Fruit fly (Drosophila melanogaster) whole organism, prepupa: Measurements from ENCODE around the gene CG32040.
A peak's percentile ranks its signal among the peaks of the same experiment; 100 is the strongest.

Source experiments
- Blimp-1 ChIP-seq: fragments of 200-800 bp; sonication (Bioruptor generic); optimal IDR thresholded peaks from 3 replicates; lab custom pipeline; 2017; ENCODE audit warnings: missing biosample characterization, missing genetic modification characterization, mild to moderate bottlenecking, moderate library complexity, missing genetic modification reagents
- CG10669 ChIP-seq: fragments of 200-800 bp; sonication (Bioruptor generic); optimal IDR thresholded peaks from 3 replicates; lab custom pipeline; 2018; ENCODE audit warnings: missing biosample characterization, mild to moderate bottlenecking, missing genetic modification characterization, moderate library complexity
- CG11762 ChIP-seq: fragments of 200-800 bp; sonication (Bioruptor generic); optimal IDR thresholded peaks from 3 replicates; lab custom pipeline; 2016; ENCODE audit warnings: missing biosample characterization, missing genetic modification characterization; ENCODE audit not compliant: insufficient read depth
- CG11902 ChIP-seq: fragments of 200-800 bp; sonication (Bioruptor generic); optimal IDR thresholded peaks from 3 replicates; lab custom pipeline; 2016; ENCODE audit warnings: missing biosample characterization, missing genetic modification characterization
- CG15336 ChIP-seq: fragments of 200-800 bp; sonication (Bioruptor generic); IDR thresholded peaks from 2 replicates; pipeline ENCODE4 v1.3.6; 2022; ENCODE audit warnings: missing biosample characterization, missing genetic modification characterization
- CG1621 ChIP-seq: fragments of 200-800 bp; sonication (Bioruptor generic); optimal IDR thresholded peaks from 3 replicates; lab custom pipeline; 2018; ENCODE audit warnings: missing biosample characterization, mild to moderate bottlenecking, missing genetic modification characterization
- CG16779 ChIP-seq: fragments of 200-800 bp; sonication (Bioruptor generic); optimal IDR thresholded peaks from 3 replicates; lab custom pipeline; 2017; ENCODE audit warnings: missing biosample characterization, mild to moderate bottlenecking, missing genetic modification characterization
- CG3032 ChIP-seq: fragments of 200-800 bp; optimal IDR thresholded peaks from 2 replicates; lab custom pipeline; 2019; ENCODE audit warnings: missing biosample characterization, mild to moderate bottlenecking, missing genetic modification characterization, moderate library complexity
- CG31627 ChIP-seq: fragments of 200-800 bp; sonication (Bioruptor generic); optimal IDR thresholded peaks from 3 replicates; lab custom pipeline; 2016; ENCODE audit warnings: missing biosample characterization, missing genetic modification characterization
- CG32006 ChIP-seq: fragments of 200-800 bp; sonication (Bioruptor generic); optimal IDR thresholded peaks from 3 replicates; lab custom pipeline; 2017; ENCODE audit warnings: missing biosample characterization, mild to moderate bottlenecking, missing genetic modification characterization
- CG34406 ChIP-seq: fragments of 200-800 bp; sonication (Bioruptor generic); optimal IDR thresholded peaks from 3 replicates; lab custom pipeline; 2016; ENCODE audit warnings: missing biosample characterization, missing genetic modification characterization
- CG3919 ChIP-seq: fragments of 200-800 bp; sonication (Bioruptor generic); optimal IDR thresholded peaks from 3 replicates; lab custom pipeline; 2016; ENCODE audit warnings: missing biosample characterization, missing genetic modification characterization
- CG6163 ChIP-seq: fragments of 200-800 bp; sonication (Bioruptor generic); IDR thresholded peaks from 3 replicates; pipeline ENCODE4 v1.3.6; 2022; ENCODE audit warnings: missing biosample characterization, missing genetic modification characterization
- CG6276 ChIP-seq: fragments of 200-800 bp; sonication (Bioruptor generic); optimal IDR thresholded peaks from 2 replicates; lab custom pipeline; 2017; ENCODE audit warnings: missing biosample characterization, mild to moderate bottlenecking, missing genetic modification characterization
- CG6792 ChIP-seq: fragments of 200-800 bp; sonication (Bioruptor generic); optimal IDR thresholded peaks from 3 replicates; lab custom pipeline; 2016; ENCODE audit warnings: missing biosample characterization, missing genetic modification characterization
- CG6808 ChIP-seq: fragments of 200-800 bp; sonication (Bioruptor generic); optimal IDR thresholded peaks from 3 replicates; lab custom pipeline; 2017; ENCODE audit warnings: missing biosample characterization, missing genetic modification characterization, mild to moderate bottlenecking, moderate library complexity, missing genetic modification reagents
- CG6854 ChIP-seq: fragments of 200-800 bp; sonication (Bioruptor generic); optimal IDR thresholded peaks from 2 replicates; lab custom pipeline; 2017; ENCODE audit warnings: missing biosample characterization, mild to moderate bottlenecking, missing genetic modification characterization
- CG7368 ChIP-seq: fragments of 200-800 bp; sonication (Bioruptor generic); optimal IDR thresholded peaks from 3 replicates; lab custom pipeline; 2016; ENCODE audit warnings: missing biosample characterization, missing genetic modification characterization
- CG8119 ChIP-seq: fragments of 200-800 bp; sonication (Bioruptor generic); IDR thresholded peaks from 3 replicates; pipeline ENCODE4 v1.3.6; 2022; ENCODE audit warnings: missing biosample characterization, missing genetic modification characterization
- CG8319 ChIP-seq: fragments of 200-800 bp; sonication (Bioruptor generic); optimal IDR thresholded peaks from 3 replicates; lab custom pipeline; 2016; ENCODE audit warnings: missing biosample characterization, missing genetic modification characterization
- CG8632 ChIP-seq: fragments of 200-800 bp; sonication (Bioruptor generic); optimal IDR thresholded peaks from 3 replicates; lab custom pipeline; 2016; ENCODE audit warnings: missing biosample characterization, missing genetic modification characterization
- CG9139 ChIP-seq: fragments of 200-800 bp; sonication (Bioruptor generic); optimal IDR thresholded peaks from 3 replicates; lab custom pipeline; 2017; ENCODE audit warnings: missing biosample characterization, mild to moderate bottlenecking, missing genetic modification characterization
- Eip75B ChIP-seq: fragments of 200-800 bp; sonication (Bioruptor generic); optimal IDR thresholded peaks from 3 replicates; lab custom pipeline; 2016; ENCODE audit warnings: missing biosample characterization, missing genetic modification characterization
- Eip78C ChIP-seq: fragments of 200-800 bp; sonication (Bioruptor generic); peaks from one replicate; lab custom pipeline; 2016; ENCODE audit warnings: missing biosample characterization, missing genetic modification characterization
- Ets96B ChIP-seq: fragments of 200-800 bp; optimal IDR thresholded peaks from 2 replicates; lab custom pipeline; 2019; ENCODE audit warnings: missing biosample characterization, mild to moderate bottlenecking, missing genetic modification characterization, moderate library complexity
- Gug ChIP-seq: fragments of 200-800 bp; sonication (Bioruptor generic); IDR thresholded peaks from 2 replicates; pipeline ENCODE4 v1.3.6; 2022; ENCODE audit warnings: missing biosample characterization, missing genetic modification characterization
- OdsH ChIP-seq: fragments of 200-800 bp; sonication (Bioruptor generic); optimal IDR thresholded peaks from 3 replicates; lab custom pipeline; 2016; ENCODE audit warnings: missing biosample characterization, missing genetic modification characterization
- Smox ChIP-seq: fragments of 200-800 bp; sonication (Bioruptor generic); optimal IDR thresholded peaks from 3 replicates; lab custom pipeline; 2016; ENCODE audit warnings: missing biosample characterization, missing genetic modification characterization
- Sox102F ChIP-seq: fragments of 200-800 bp; sonication (Bioruptor generic); optimal IDR thresholded peaks from 2 replicates; lab custom pipeline; 2016; ENCODE audit warnings: missing biosample characterization, mild to moderate bottlenecking, missing genetic modification characterization
- Sox14 ChIP-seq: fragments of 200-800 bp; sonication (Bioruptor generic); optimal IDR thresholded peaks from 3 replicates; lab custom pipeline; 2016; ENCODE audit warnings: missing biosample characterization, missing genetic modification characterization
- Sox15 ChIP-seq: fragments of 200-800 bp; sonication (Bioruptor generic); optimal IDR thresholded peaks from 3 replicates; lab custom pipeline; 2016; ENCODE audit warnings: missing biosample characterization, missing genetic modification characterization
- achi ChIP-seq: fragments of 200-800 bp; sonication (Bioruptor generic); optimal IDR thresholded peaks from 3 replicates; lab custom pipeline; 2016; ENCODE audit warnings: missing biosample characterization, missing genetic modification characterization
- cyc ChIP-seq: fragments of 200-800 bp; sonication (Bioruptor generic); optimal IDR thresholded peaks from 3 replicates; lab custom pipeline; 2016; ENCODE audit warnings: missing biosample characterization, missing genetic modification characterization
- dac ChIP-seq: fragments of 200-800 bp; sonication (Bioruptor generic); optimal IDR thresholded peaks from 2 replicates; lab custom pipeline; 2017; ENCODE audit warnings: missing biosample characterization, mild to moderate bottlenecking, missing genetic modification characterization
- eg ChIP-seq: fragments of 200-800 bp; sonication (Bioruptor generic); IDR thresholded peaks from 3 replicates; pipeline ENCODE4 v1.3.6; 2022; ENCODE audit warnings: missing biosample characterization, missing genetic modification characterization
- esn ChIP-seq: fragments of 200-800 bp; sonication (Bioruptor generic); optimal IDR thresholded peaks from 2 replicates; lab custom pipeline; 2016; ENCODE audit warnings: missing biosample characterization, mild to moderate bottlenecking, missing genetic modification characterization, moderate library complexity
- fd59A ChIP-seq: fragments of 200-800 bp; sonication (Bioruptor generic); optimal IDR thresholded peaks from 2 replicates; lab custom pipeline; 2017; ENCODE audit warnings: missing biosample characterization, mild to moderate bottlenecking, missing genetic modification characterization, missing genetic modification reagents
- fd85E ChIP-seq: fragments of 200-800 bp; sonication (Bioruptor generic); optimal IDR thresholded peaks from 3 replicates; lab custom pipeline; 2016; ENCODE audit warnings: missing biosample characterization, missing genetic modification characterization
- fkh ChIP-seq: fragments of 200-800 bp; sonication (Bioruptor generic); optimal IDR thresholded peaks from 3 replicates; lab custom pipeline; 2017; ENCODE audit warnings: missing biosample characterization, mild to moderate bottlenecking, missing genetic modification characterization, moderate library complexity
- lz ChIP-seq: fragments of 200-800 bp; sonication (Bioruptor generic); optimal IDR thresholded peaks from 3 replicates; lab custom pipeline; 2016; ENCODE audit warnings: missing biosample characterization, missing genetic modification characterization
- pdm3 ChIP-seq: fragments of 200-800 bp; sonication (Bioruptor generic); optimal IDR thresholded peaks from 3 replicates; lab custom pipeline; 2016; ENCODE audit warnings: missing biosample characterization, missing genetic modification characterization
- salr ChIP-seq, 2 experiments: fragments of 200-800 bp; sonication (Bioruptor generic); optimal IDR thresholded peaks; 3 replicates each; lab custom pipeline; 2016 to 2018; ENCODE audit warnings: missing biosample characterization in 2 of 2, missing genetic modification characterization in 2 of 2, mild to moderate bottlenecking in 1 of 2
- spab ChIP-seq: fragments of 200-800 bp; sonication (Bioruptor generic); optimal IDR thresholded peaks from 2 replicates; lab custom pipeline; 2017; ENCODE audit warnings: missing biosample characterization, mild to moderate bottlenecking, missing genetic modification characterization, missing genetic modification reagents
- svp ChIP-seq: fragments of 200-800 bp; sonication (Bioruptor generic); peaks from one replicate; lab custom pipeline; 2016; ENCODE audit warnings: missing biosample characterization, missing genetic modification characterization
- topi ChIP-seq: fragments of 200-800 bp; sonication (Bioruptor generic); optimal IDR thresholded peaks from 3 replicates; lab custom pipeline; 2016; ENCODE audit warnings: missing biosample characterization, missing genetic modification characterization
- vri ChIP-seq: fragments of 200-800 bp; sonication (Bioruptor generic); optimal IDR thresholded peaks from 3 replicates; lab custom pipeline; 2016; ENCODE audit warnings: missing biosample characterization, mild to moderate bottlenecking, missing genetic modification characterization

CG32040 gene

dm6 chr3L:9353733-9354132 lies at the start of gene CG32040:
TSS of gene CG32040 (plus strand) at chr3L:9354033.
- TF ChIP-seq CG1621 (tag; lab: Kevin White, UChicago) (no peak), Eip75B (GFP tag; lab: Kevin White, UChicago) (no peak), svp (no peak), Ets96B (no peak), dac (GFP tag; lab: Kevin White, UChicago) (no peak), CG6808 (no peak), pdm3 (GFP tag; lab: Kevin White, UChicago) (no peak), Sox102F (GFP tag; lab: Kevin White, UChicago) (no peak), salr (GFP tag; optimal IDR thresholded peaks at IDR 0.05; lab: Kevin White, UChicago) (no peak), cyc (GFP tag; lab: Kevin White, UChicago) (no peak), CG11902 (GFP tag; lab: Kevin White, UChicago) (no peak), CG8632 (GFP tag; lab: Kevin White, UChicago) (no peak), Sox15 (GFP tag; lab: Kevin White, UChicago) (no peak)

- TF ChIP-seq CG34406 (GFP tag; lab: Kevin White, UChicago) (no peak), Sox102F (GFP tag; lab: Kevin White, UChicago) (no peak), OdsH (GFP tag; lab: Kevin White, UChicago) (no peak), CG3032 (tag; lab: Kevin White, UChicago) (no peak), Sox14 (GFP tag; lab: Kevin White, UChicago) (no peak), CG1621 (tag; lab: Kevin White, UChicago) (no peak), CG6808 (no peak), CG8319 (no peak), fd59A (GFP tag; lab: Kevin White, UChicago) (no peak), topi (GFP tag; lab: Kevin White, UChicago) (no peak), CG8119 (GFP tag; lab: Robert Waterston, UW) (no peak)
Measured at dm6 chr3L:9304393-9304792, 49.4 kb upstream of the CG32040 start.

dm6 chr3L:9333745-9334382 lies 20.0 kb upstream of the CG32040 start, which contains the start of gene PGRP-LA:
TSS of gene PGRP-LA (plus strand) at chr3L:9334332.
- TF ChIP-seq fd85E (GFP tag; lab: Kevin White, UChicago) (no peak), CG6276 (GFP tag; lab: Kevin White, UChicago) (no peak), CG7368 (GFP tag; lab: Kevin White, UChicago) (no peak), CG11762 (GFP tag; lab: Kevin White, UChicago) (no peak), spab (GFP tag; lab: Kevin White, UChicago) (no peak), CG11902 (GFP tag; lab: Kevin White, UChicago) (no peak), pdm3 (GFP tag; lab: Kevin White, UChicago) (peak; percentile 44), CG3919 (GFP tag; lab: Kevin White, UChicago) (peak; percentile 57), topi (GFP tag; lab: Kevin White, UChicago) (peak; percentile 21), CG16779 (tag; lab: Kevin White, UChicago) (no peak), fkh (GFP tag; lab: Kevin White, UChicago) (no peak), Sox15 (GFP tag; lab: Kevin White, UChicago) (no peak), CG32006 (GFP tag; lab: Kevin White, UChicago) (no peak), Eip75B (GFP tag; lab: Kevin White, UChicago) (no peak), eg (GFP tag; lab: Robert Waterston, UW) (no peak), vri (GFP tag; lab: Kevin White, UChicago) (no peak), CG15336 (GFP tag; lab: Robert Waterston, UW) (no peak), CG9139 (GFP tag; lab: Kevin White, UChicago) (no peak), lz (GFP tag; lab: Kevin White, UChicago) (peak; percentile 41), Gug (no peak), CG6792 (GFP tag; lab: Kevin White, UChicago) (no peak), Ets96B (no peak), Smox (no peak), CG6854 (GFP tag; lab: Kevin White, UChicago) (no peak), Blimp-1 (GFP tag; lab: Kevin White, UChicago) (no peak), achi (GFP tag; lab: Kevin White, UChicago) (peak; percentile 10), esn (GFP tag; lab: Kevin White, UChicago) (no peak), CG31627 (GFP tag; lab: Kevin White, UChicago) (peak; percentile 18), CG10669 (GFP tag; lab: Kevin White, UChicago) (no peak), CG3032 (tag; lab: Kevin White, UChicago) (no peak), CG6163 (GFP tag; lab: Robert Waterston, UW) (peak; percentile 21; the same call in 1 of the 3 replicates), dac (GFP tag; lab: Kevin White, UChicago) (no peak), svp (no peak), CG8632 (GFP tag; lab: Kevin White, UChicago) (no peak), CG6808 (no peak), fd59A (GFP tag; lab: Kevin White, UChicago) (no peak), Eip78C (GFP tag; lab: Kevin White, UChicago) (peak; percentile 69)
